Worm (Caenorhabditis elegans) whole organism, young adult: Measurements from ENCODE around the gene srb-13.

Experiments used
- F23B12.7 ChIP-seq: sonication (generic microtip); optimal IDR thresholded peaks from 2 replicates; lab custom pipeline; 2017; ENCODE audit warnings: missing genetic modification characterization, mild to moderate bottlenecking, missing compliant biosample characterization, antibody characterized with exemption, moderate library complexity; ENCODE audit not compliant: insufficient read depth
- attf-6 ChIP-seq: fragments of 200-800 bp; sonication (Bioruptor generic); IDR thresholded peaks from 2 replicates; pipeline ENCODE4 v1.3.6; 2022; ENCODE audit warnings: missing genetic modification reagents, missing genetic modification characterization, missing compliant biosample characterization
- ceh-40 ChIP-seq: fragments of 200-800 bp; sonication (Bioruptor generic); IDR thresholded peaks from 2 replicates; pipeline ENCODE4 v1.3.6; 2022; ENCODE audit warnings: missing genetic modification characterization, missing compliant biosample characterization
- ceh-91 ChIP-seq: fragments of 200-800 bp; sonication (Bioruptor generic); IDR thresholded peaks from 2 replicates; pipeline ENCODE4 v1.3.6; 2022; ENCODE audit warnings: missing genetic modification reagents, missing genetic modification characterization, missing compliant biosample characterization
- tlf-1 ChIP-seq: fragments of 200-800 bp; sonication (Bioruptor generic); optimal IDR thresholded peaks from 2 replicates; lab custom pipeline; 2018; ENCODE audit warnings: mild to moderate bottlenecking, missing genetic modification characterization, missing compliant biosample characterization
- unc-62 ChIP-seq: fragments of 150-350 bp; optimal IDR thresholded peaks from 2 replicates; lab custom pipeline; 2014; ENCODE audit warnings: missing biosample characterization, missing genetic modification reagents, missing genetic modification characterization
- xnd-1 ChIP-seq: sonication (generic microtip); optimal IDR thresholded peaks from 2 replicates; lab custom pipeline; 2016; ENCODE audit warnings: missing genotype, missing genetic modification reagents, missing genetic modification characterization, missing compliant biosample characterization

DNA sequence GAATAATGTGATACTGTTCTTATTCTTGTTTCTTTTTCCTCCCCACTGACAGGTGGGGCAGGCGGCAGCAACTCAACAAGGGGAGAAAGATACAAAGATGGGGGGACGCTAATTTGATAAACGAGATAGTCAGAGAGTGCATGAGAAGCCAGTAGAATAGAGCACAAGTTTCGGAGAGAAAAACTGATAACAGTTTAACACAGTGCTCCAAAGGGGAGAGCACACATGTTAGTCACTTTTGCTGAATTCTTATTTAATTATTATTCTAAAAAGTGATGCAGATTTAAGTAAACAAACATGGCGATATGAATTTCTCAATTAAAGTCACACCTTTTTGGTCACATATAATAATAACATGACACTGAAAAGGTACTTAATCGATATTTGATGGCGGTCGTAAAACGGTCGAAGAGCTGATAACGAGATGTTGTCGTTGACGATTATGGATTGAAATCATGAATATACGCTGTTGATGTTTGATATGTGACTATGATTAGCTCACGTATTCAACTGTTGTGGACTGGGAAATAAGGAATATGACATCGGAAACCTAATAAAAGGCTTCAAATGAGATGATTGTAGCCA lies 28.6 kb upstream of the srb-13 start:
- no peak for TF ChIP-seq xnd-1 (tag; lab: Kevin White, UChicago)
- no peak for TF ChIP-seq F23B12.7 (tag; lab: Kevin White, UChicago)
- no peak for TF ChIP-seq ceh-91 (GFP tag; lab: Robert Waterston, UW)
- TF ChIP-seq attf-6 (GFP tag; lab: Robert Waterston, UW) = no peak
- peak; percentile 30 for TF ChIP-seq unc-62
- TF ChIP-seq ceh-40 = no peak
- no peak for TF ChIP-seq tlf-1
